Fruit fly (Drosophila melanogaster): ENCODE results near the gene viaf.

viaf gene

DNA sequence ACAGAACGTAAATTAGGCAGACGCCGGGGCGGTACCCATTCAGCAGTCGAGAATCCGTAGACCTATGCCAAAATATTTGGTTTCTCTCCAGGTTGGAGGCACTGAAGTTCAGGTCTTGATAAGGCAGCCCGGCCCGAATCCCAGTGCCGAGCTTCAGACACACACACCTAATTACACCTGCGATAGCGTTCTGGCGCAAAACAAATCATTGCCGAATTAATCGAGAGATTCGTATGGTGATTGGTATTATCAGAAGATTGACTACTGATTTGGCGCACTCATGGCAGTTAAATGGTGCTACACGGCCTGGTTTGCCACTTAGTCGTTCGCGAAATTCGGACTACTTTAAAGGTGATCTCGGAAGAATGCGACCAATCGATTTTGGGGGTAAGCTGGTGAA, 45.6 kb downstream of the viaf start, which contains the start of gene CG7252:
Gene CG7252 (plus strand): TSS at position 319 of the 400 bp plus-strand sequence.
- no peak for TF ChIP-seq CG32264 (GFP tag; optimal IDR thresholded peaks at IDR 0.05)
- no peak for TF ChIP-seq sv (GFP tag; optimal IDR thresholded peaks at IDR 0.05)
- no peak for TF ChIP-seq N (GFP tag; optimal IDR thresholded peaks at IDR 0.05)
- no peak for TF ChIP-seq pan (optimal IDR thresholded peaks at IDR 0.05)
- no peak for TF ChIP-seq CG9705 (GFP tag; optimal IDR thresholded peaks at IDR 0.05)
- peak; percentile 13 for TF ChIP-seq h (GFP tag; optimal IDR thresholded peaks at IDR 0.05)

- no peak for TF ChIP-seq Rel (GFP tag; optimal IDR thresholded peaks at IDR 0.05)
- no peak for TF ChIP-seq Rel (tag; optimal IDR thresholded peaks at IDR 0.05)
- no peak for TF ChIP-seq sv (GFP tag; optimal IDR thresholded peaks at IDR 0.05)
- no peak for TF ChIP-seq h (GFP tag; optimal IDR thresholded peaks at IDR 0.05)
- TF ChIP-seq brk (GFP tag; optimal IDR thresholded peaks at IDR 0.05) = no peak
- no peak for TF ChIP-seq fru (GFP tag; optimal IDR thresholded peaks at IDR 0.05)
- TF ChIP-seq ey (GFP tag; optimal IDR thresholded peaks at IDR 0.05) = no peak
- TF ChIP-seq Hnf4 (GFP tag; optimal IDR thresholded peaks at IDR 0.05) = no peak
- TF ChIP-seq sage (GFP tag; optimal IDR thresholded peaks at IDR 0.05) = no peak
Measured at dm6 chr3L:11944752-11945151, 48.2 kb downstream of the viaf start, which contains the start of gene CG5883. Gene CG5883 (minus strand): TSS chr3L:11944852.

Data from whole organism, wandering third instar larva.